Worm (Caenorhabditis elegans): ENCODE results near the gene ZK945.7.

DNA sequence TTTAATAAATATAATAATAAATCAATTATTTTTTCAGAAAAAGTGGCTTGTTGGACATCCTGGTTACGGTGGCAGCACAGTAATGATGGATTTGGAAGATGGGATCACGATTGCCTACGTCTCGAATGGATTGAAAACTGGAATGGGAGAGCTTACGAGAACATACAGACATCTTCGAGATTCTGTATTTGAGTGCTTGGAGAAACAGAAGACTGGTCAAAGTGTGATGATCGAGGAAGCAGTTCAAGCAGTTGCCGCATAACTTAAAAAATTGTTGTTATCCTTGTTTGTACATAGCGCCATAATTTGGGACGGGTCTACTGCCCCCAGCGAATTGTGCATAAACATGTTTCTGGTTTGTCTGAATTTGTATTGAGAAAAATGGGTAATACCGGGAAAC lies 9.8 kb downstream of the ZK945.7 start:
- no peak for TF ChIP-seq pqm-1 (tag; optimal IDR thresholded peaks at IDR 0.05)
- no peak for TF ChIP-seq gmeb-2 (tag; optimal IDR thresholded peaks at IDR 0.05)
- no peak for TF ChIP-seq hlh-15 (tag; optimal IDR thresholded peaks at IDR 0.05)
- no peak for TF ChIP-seq ceh-45 (GFP tag; IDR thresholded peaks at IDR 0.05)
- no peak for TF ChIP-seq ama-1 (optimal IDR thresholded peaks at IDR 0.05)
- TF ChIP-seq madf-2 (tag; optimal IDR thresholded peaks at IDR 0.05) = no peak
- TF ChIP-seq ceh-31 (tag; optimal IDR thresholded peaks at IDR 0.05) = no peak
